Worm (Caenorhabditis elegans): ENCODE data around the gene rps-2.

DNA sequence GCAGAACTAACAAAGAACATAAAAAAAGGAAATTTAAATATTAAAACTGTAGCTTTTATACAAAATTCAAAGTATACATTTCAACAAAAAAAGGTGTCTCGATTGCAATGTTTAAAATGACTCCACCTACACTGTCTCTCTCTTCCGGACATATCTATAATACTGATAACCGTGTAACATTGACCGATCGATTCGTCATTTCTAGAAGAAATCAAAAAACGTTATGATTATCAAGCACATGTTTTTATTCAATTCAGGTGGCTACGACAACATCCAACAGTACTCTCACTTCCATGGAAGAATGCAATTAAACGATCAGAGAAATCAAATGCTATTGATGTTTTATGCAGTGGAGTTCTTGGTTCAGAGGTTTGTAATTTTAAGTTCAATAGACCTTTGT is 27.7 kb downstream of the rps-2 start:
- TF ChIP-seq flt-1 (GFP tag; IDR thresholded peaks at IDR 0.05) (no peak), klf-2 (GFP tag; conservative IDR thresholded peaks at IDR 0.05) (no peak), cog-1 (tag; optimal IDR thresholded peaks at IDR 0.05) (no peak), tab-1 (GFP tag; IDR thresholded peaks at IDR 0.05) (no peak), ztf-23 (GFP tag; IDR thresholded peaks at IDR 0.05) (no peak), med-1 (GFP tag; optimal IDR thresholded peaks at IDR 0.05; ENCODE audit: insufficient read depth) (no peak)

Measured in whole organism, midembryonic.